Worm (Caenorhabditis elegans) whole organism, L3 larva: ENCODE results near the gene K06H7.7.

Source experiments
- R02D3.7 ChIP-seq: fragments of 150-350 bp; optimal IDR thresholded peaks from 2 replicates; lab custom pipeline; 2014; ENCODE audit warnings: missing biosample characterization, missing genetic modification characterization
- ZK546.5 ChIP-seq: sonication (generic microtip); optimal IDR thresholded peaks from 2 replicates; lab custom pipeline; 2017; ENCODE audit warnings: missing biosample characterization, missing genetic modification characterization
- ama-1 ChIP-seq: fragments of 150-350 bp; optimal IDR thresholded peaks from 2 replicates; lab custom pipeline; 2018
- ceh-16 ChIP-seq: sonication (generic microtip); optimal IDR thresholded peaks from 2 replicates; lab custom pipeline; 2017; ENCODE audit warnings: missing biosample characterization, missing genetic modification characterization
- ceh-28 ChIP-seq: fragments of 150-350 bp; optimal IDR thresholded peaks from 2 replicates; lab custom pipeline; 2014; ENCODE audit warnings: missing biosample characterization, missing genetic modification reagents, missing genetic modification characterization
- ceh-82 ChIP-seq: fragments of 150-350 bp; optimal IDR thresholded peaks from 2 replicates; lab custom pipeline; 2014; ENCODE audit warnings: missing biosample characterization, missing genetic modification characterization
- ceh-9 ChIP-seq: sonication (generic microtip); optimal IDR thresholded peaks from 2 replicates; lab custom pipeline; 2018; ENCODE audit warnings: missing biosample characterization, missing genetic modification characterization
- egl-27 ChIP-seq: sonication (generic microtip); optimal IDR thresholded peaks from 4 replicates; lab custom pipeline; 2017; ENCODE audit warnings: missing biosample characterization, missing genetic modification reagents, missing genetic modification characterization
- egl-5 ChIP-seq: fragments of 150-350 bp; optimal IDR thresholded peaks from 2 replicates; lab custom pipeline; 2017; ENCODE audit warnings: missing biosample characterization, missing genetic modification reagents, missing genetic modification characterization, inconsistent platforms
- elt-1 ChIP-seq: fragments of 150-350 bp; optimal IDR thresholded peaks from 2 replicates; lab custom pipeline; 2014; ENCODE audit warnings: missing biosample characterization, missing genetic modification characterization
- elt-2 ChIP-seq: sonication (generic microtip); optimal IDR thresholded peaks from 2 replicates; lab custom pipeline; 2016; ENCODE audit warnings: missing genetic modification reagents, mild to moderate bottlenecking, missing genetic modification characterization, missing compliant biosample characterization
- elt-3 ChIP-seq, 3 experiments: fragments of 150-350 bp in 1 of 3; sonication (generic microtip) in 2 of 3; optimal IDR thresholded peaks; 2 replicates in 2 of 3; 4 replicates in 1 of 3; lab custom pipeline; 2014 to 2017; ENCODE audit warnings: missing biosample characterization in 3 of 3, missing genetic modification characterization in 3 of 3
- eor-1 ChIP-seq, 2 experiments: fragments of 150-350 bp; optimal IDR thresholded peaks; 2 replicates each; lab custom pipeline; 2014 to 2018; ENCODE audit warnings: missing biosample characterization in 2 of 2, missing genetic modification characterization in 2 of 2
- fkh-10 ChIP-seq: sonication (generic microtip); optimal IDR thresholded peaks from 2 replicates; lab custom pipeline; 2017; ENCODE audit warnings: missing biosample characterization, missing genetic modification reagents, missing genetic modification characterization
- fkh-2 ChIP-seq: fragments of 150-350 bp; optimal IDR thresholded peaks from 2 replicates; lab custom pipeline; 2014; ENCODE audit warnings: missing biosample characterization, missing genetic modification reagents, missing genetic modification characterization
- fos-1 ChIP-seq: fragments of 150-350 bp; optimal IDR thresholded peaks from 2 replicates; lab custom pipeline; 2014; ENCODE audit warnings: missing biosample characterization, missing genetic modification characterization
- hmg-11 ChIP-seq: sonication (generic microtip); optimal IDR thresholded peaks from 2 replicates; lab custom pipeline; 2016; ENCODE audit warnings: missing genetic modification characterization, missing compliant biosample characterization
- jun-1 ChIP-seq: fragments of 150-350 bp; optimal IDR thresholded peaks from 2 replicates; lab custom pipeline; 2014; ENCODE audit warnings: missing biosample characterization, missing genetic modification reagents, missing genetic modification characterization
- lin-15B ChIP-seq: fragments of 150-350 bp; optimal IDR thresholded peaks from 2 replicates; lab custom pipeline; 2014; ENCODE audit warnings: missing biosample characterization, missing genetic modification characterization
- lin-39 ChIP-seq: fragments of 150-350 bp; optimal IDR thresholded peaks from 2 replicates; lab custom pipeline; 2018; ENCODE audit warnings: missing biosample characterization, missing genetic modification reagents, missing genetic modification characterization
- lsy-12 ChIP-seq: sonication (generic microtip); optimal IDR thresholded peaks from 2 replicates; lab custom pipeline; 2016; ENCODE audit warnings: mild to moderate bottlenecking, missing genetic modification characterization, missing compliant biosample characterization
- mdl-1 ChIP-seq: fragments of 150-350 bp; optimal IDR thresholded peaks from 2 replicates; lab custom pipeline; 2014; ENCODE audit warnings: missing biosample characterization, missing genetic modification characterization
- mml-1 ChIP-seq: fragments of 150-350 bp; sonication (generic microtip); optimal IDR thresholded peaks from 3 replicates; lab custom pipeline; 2014; ENCODE audit warnings: missing biosample characterization, missing genetic modification characterization
- nfya-1 ChIP-seq: sonication (generic microtip); optimal IDR thresholded peaks from 2 replicates; lab custom pipeline; 2017; ENCODE audit warnings: missing genetic modification characterization, mild to moderate bottlenecking, missing compliant biosample characterization, antibody characterized with exemption, moderate library complexity; ENCODE audit not compliant: insufficient read depth
- nhr-11 ChIP-seq: fragments of 150-350 bp; optimal IDR thresholded peaks from 2 replicates; lab custom pipeline; 2014; ENCODE audit warnings: missing biosample characterization, missing genetic modification characterization
- nhr-12 ChIP-seq: fragments of 150-350 bp; optimal IDR thresholded peaks from 2 replicates; lab custom pipeline; 2014; ENCODE audit warnings: missing biosample characterization, missing genetic modification characterization
- nhr-23 ChIP-seq: fragments of 150-350 bp; optimal IDR thresholded peaks from 2 replicates; lab custom pipeline; 2014; ENCODE audit warnings: missing biosample characterization, missing genetic modification reagents, missing genetic modification characterization
- nhr-25 ChIP-seq: sonication (generic microtip); optimal IDR thresholded peaks from 2 replicates; lab custom pipeline; 2017; ENCODE audit warnings: missing biosample characterization, missing genetic modification characterization
- nhr-28 ChIP-seq: fragments of 150-350 bp; optimal IDR thresholded peaks from 2 replicates; lab custom pipeline; 2014; ENCODE audit warnings: missing biosample characterization, missing genetic modification characterization
- nhr-43 ChIP-seq: sonication (generic microtip); optimal IDR thresholded peaks from 2 replicates; lab custom pipeline; 2016; ENCODE audit warnings: mild to moderate bottlenecking, missing genetic modification characterization, missing compliant biosample characterization; ENCODE audit not compliant: poor library complexity, severe bottlenecking
- nhr-67 ChIP-seq: fragments of 150-350 bp; optimal IDR thresholded peaks from 2 replicates; lab custom pipeline; 2014; ENCODE audit warnings: missing biosample characterization, missing genetic modification characterization
- nhr-76 ChIP-seq: fragments of 150-350 bp; sonication (generic microtip); optimal IDR thresholded peaks from 5 replicates; lab custom pipeline; 2014; ENCODE audit warnings: missing biosample characterization, missing genetic modification characterization
- nhr-77 ChIP-seq: fragments of 150-350 bp; optimal IDR thresholded peaks from 2 replicates; lab custom pipeline; 2014; ENCODE audit warnings: missing biosample characterization, missing genetic modification characterization
- pha-4 ChIP-seq: fragments of 150-350 bp; optimal IDR thresholded peaks from 2 replicates; lab custom pipeline; 2014; ENCODE audit warnings: missing biosample characterization, missing genetic modification reagents, missing genetic modification characterization
- skn-1 ChIP-seq: fragments of 150-350 bp; optimal IDR thresholded peaks from 2 replicates; lab custom pipeline; 2014; ENCODE audit warnings: missing biosample characterization, missing genetic modification characterization
- snpc-4 ChIP-seq: fragments of 150-350 bp; optimal IDR thresholded peaks from 2 replicates; lab custom pipeline; 2014; ENCODE audit warnings: missing biosample characterization, missing genetic modification characterization
- tbx-2 ChIP-seq: sonication (generic microtip); optimal IDR thresholded peaks from 2 replicates; lab custom pipeline; 2016; ENCODE audit warnings: mild to moderate bottlenecking, missing genetic modification characterization, missing compliant biosample characterization
- unc-39 ChIP-seq: sonication (generic microtip); optimal IDR thresholded peaks from 4 replicates; lab custom pipeline; 2017; ENCODE audit warnings: missing biosample characterization, missing genetic modification characterization
- ztf-11 ChIP-seq: fragments of 150-350 bp; optimal IDR thresholded peaks from 2 replicates; lab custom pipeline; 2014; ENCODE audit warnings: missing biosample characterization, missing genetic modification characterization
- ztf-4 ChIP-seq: fragments of 150-350 bp; optimal IDR thresholded peaks from 2 replicates; lab custom pipeline; 2014; ENCODE audit warnings: missing biosample characterization, missing genetic modification characterization

K06H7.7 gene

DNA sequence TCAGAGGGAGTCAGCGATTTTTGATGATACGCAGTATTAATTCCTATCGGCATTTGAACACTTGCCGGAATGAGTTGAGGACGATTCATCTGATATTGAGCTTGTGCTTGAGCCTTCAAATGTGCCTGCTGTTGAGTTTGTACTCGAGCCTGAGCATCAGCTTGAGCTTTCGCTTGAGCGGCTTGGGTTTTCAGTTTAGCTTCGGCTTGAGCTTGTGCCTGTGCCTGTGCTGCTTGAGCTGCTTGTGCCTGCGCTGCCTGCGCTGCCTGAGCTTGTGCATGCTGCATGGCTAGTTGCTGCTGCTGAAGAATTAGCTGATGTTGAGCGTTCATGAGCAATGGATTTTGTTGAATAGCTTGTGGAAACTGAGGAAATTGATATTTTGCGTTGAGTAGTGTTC is 30.6 kb upstream of the K06H7.7 start:
- TF ChIP-seq nhr-12 (tag; lab: Kevin White, UChicago) (no peak), fkh-2 (tag; lab: Kevin White, UChicago) (no peak), hmg-11 (tag; lab: Kevin White, UChicago) (no peak)

DNA sequence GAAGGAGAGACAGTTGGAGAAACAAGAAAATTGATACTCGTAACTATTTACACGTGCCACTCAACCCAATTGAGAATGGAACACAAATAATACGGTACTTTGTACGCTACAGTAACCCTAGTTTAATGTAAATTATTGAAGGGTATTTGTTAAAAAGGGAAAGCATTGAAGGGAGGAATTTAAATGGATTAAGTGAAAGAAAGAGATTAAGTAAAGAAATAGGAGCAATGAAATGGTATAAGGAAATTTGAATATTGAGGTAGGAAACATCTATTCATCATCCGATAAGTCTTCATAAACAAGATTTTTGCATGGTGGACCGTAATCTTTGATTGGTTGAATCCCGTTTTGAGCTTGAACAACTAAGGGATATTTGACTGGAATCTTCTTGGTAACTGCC is 26.1 kb upstream of the K06H7.7 start:
- TF ChIP-seq nhr-43 (tag; lab: Kevin White, UChicago) (peak; percentile 36), nhr-11 (no peak)

DNA sequence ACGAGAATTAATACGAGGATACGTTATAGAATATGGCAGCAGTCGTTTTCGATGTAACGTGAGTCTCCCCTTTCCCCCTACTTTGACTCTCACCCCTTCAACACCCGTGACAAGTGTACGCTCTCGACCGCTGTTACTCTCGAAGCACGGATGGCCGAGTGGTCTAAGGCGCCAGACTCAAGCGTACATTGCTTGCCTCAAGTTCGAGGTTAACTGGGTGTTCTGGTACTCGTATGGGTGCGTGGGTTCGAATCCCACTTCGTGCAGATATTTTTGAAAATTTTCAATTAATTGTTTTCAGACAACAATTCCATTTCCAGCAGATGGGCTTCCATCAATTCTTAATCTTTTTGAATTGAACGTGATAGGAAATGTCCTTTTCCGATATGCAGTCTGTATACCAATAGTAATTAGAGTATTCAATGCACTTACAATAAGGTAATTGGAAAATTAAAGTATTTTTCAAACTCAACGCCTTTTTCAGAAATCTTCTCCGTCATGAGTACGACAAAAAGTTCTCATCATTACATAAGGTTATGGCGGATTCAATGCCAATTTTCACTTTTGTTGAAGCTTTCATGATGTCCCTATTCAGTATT is 24.3 kb upstream of the K06H7.7 start:
- peak; percentile 68 for TF ChIP-seq ama-1 (lab: Kevin White, UChicago)
- TF ChIP-seq ztf-11 (tag; lab: Kevin White, UChicago): no peak
- no peak for TF ChIP-seq R02D3.7 (tag; lab: Kevin White, UChicago)
- TF ChIP-seq elt-2: peak; percentile 35
- peak; percentile 36 for TF ChIP-seq lin-15B (tag; lab: Kevin White, UChicago)
- peak; percentile 78 for TF ChIP-seq hmg-11 (tag; lab: Kevin White, UChicago)
- peak; percentile 74 for TF ChIP-seq pha-4 (tag; lab: Kevin White, UChicago)
- peak; percentile 80 for TF ChIP-seq lin-39 (tag; lab: Kevin White, UChicago)
- TF ChIP-seq nhr-23 (tag; lab: Kevin White, UChicago): peak; percentile 29
- peak; percentile 69 for TF ChIP-seq nfya-1
- TF ChIP-seq mdl-1: no peak
- TF ChIP-seq ztf-4 (tag; lab: Kevin White, UChicago): peak; percentile 52
- peak; percentile 66 for TF ChIP-seq lsy-12 (tag; lab: Kevin White, UChicago)
- peak; percentile 8 for TF ChIP-seq skn-1
- peak; percentile 74 for TF ChIP-seq egl-27 (tag; lab: Kevin White, UChicago)
- peak; percentile 64 for TF ChIP-seq jun-1 (tag; lab: Kevin White, UChicago)
- TF ChIP-seq nhr-25 (tag; lab: Kevin White, UChicago): peak; percentile 17
- peak; percentile 23 for TF ChIP-seq snpc-4 (tag; lab: Kevin White, UChicago)
- no peak for TF ChIP-seq elt-3 (tag; optimal IDR thresholded peaks at IDR 0.05; lab: Kevin White, UChicago)
- peak; percentile 87 for TF ChIP-seq nhr-43 (tag; lab: Kevin White, UChicago)
- TF ChIP-seq ceh-9: no peak
- TF ChIP-seq egl-5: peak; percentile 33
- TF ChIP-seq, all 47 proteins: peak for 17

DNA sequence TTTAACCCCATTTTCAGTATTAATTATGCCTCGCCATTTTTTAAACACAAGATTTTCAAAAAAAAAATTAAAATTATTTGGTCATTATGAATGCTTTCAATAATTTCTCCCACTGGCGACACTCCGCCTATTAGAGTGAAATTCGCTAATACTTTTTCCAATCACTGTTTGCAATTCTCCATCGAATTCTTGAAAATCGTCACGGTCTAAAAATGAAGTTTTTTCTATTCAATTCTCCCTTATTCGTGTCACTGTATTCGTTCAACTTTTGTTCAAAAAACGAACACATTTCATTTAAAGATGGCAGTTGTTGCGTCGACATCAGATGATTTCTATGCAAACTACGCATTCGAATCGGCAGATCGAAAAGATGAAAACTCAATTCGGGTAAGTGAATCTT is 23.2 kb upstream of the K06H7.7 start, which contains the start of gene C14B9.3:
TSS of gene C14B9.3 (plus strand) at position 301 of the 400 bp plus-strand sequence.
- no peak for TF ChIP-seq nhr-12 (tag; lab: Kevin White, UChicago)
- TF ChIP-seq nhr-76: no peak
- TF ChIP-seq snpc-4 (tag; lab: Kevin White, UChicago): no peak
- no peak for TF ChIP-seq eor-1 (tag; optimal IDR thresholded peaks at IDR 0.05; lab: Kevin White, UChicago)
- TF ChIP-seq ceh-9: no peak
- TF ChIP-seq nhr-11: no peak
- TF ChIP-seq ceh-16 (tag; lab: Kevin White, UChicago): no peak
- TF ChIP-seq elt-3 (tag; optimal IDR thresholded peaks at IDR 0.05; lab: Kevin White, UChicago): no peak
- no peak for TF ChIP-seq mdl-1
- no peak for TF ChIP-seq unc-39 (tag; lab: Kevin White, UChicago)
- no peak for TF ChIP-seq lin-39 (tag; lab: Kevin White, UChicago)
- no peak for TF ChIP-seq nhr-28 (tag; lab: Kevin White, UChicago)
- no peak for TF ChIP-seq egl-27 (tag; lab: Kevin White, UChicago)
- no peak for TF ChIP-seq ama-1 (lab: Kevin White, UChicago)
- TF ChIP-seq tbx-2 (tag; lab: Kevin White, UChicago): no peak
- no peak for TF ChIP-seq nhr-43 (tag; lab: Kevin White, UChicago)
- TF ChIP-seq nfya-1: no peak
- TF ChIP-seq elt-1 (tag; lab: Kevin White, UChicago): no peak
- TF ChIP-seq nhr-67 (tag; lab: Kevin White, UChicago): no peak
- TF ChIP-seq nhr-23 (tag; lab: Kevin White, UChicago): no peak
- TF ChIP-seq, all 47 proteins: peak for 0

DNA sequence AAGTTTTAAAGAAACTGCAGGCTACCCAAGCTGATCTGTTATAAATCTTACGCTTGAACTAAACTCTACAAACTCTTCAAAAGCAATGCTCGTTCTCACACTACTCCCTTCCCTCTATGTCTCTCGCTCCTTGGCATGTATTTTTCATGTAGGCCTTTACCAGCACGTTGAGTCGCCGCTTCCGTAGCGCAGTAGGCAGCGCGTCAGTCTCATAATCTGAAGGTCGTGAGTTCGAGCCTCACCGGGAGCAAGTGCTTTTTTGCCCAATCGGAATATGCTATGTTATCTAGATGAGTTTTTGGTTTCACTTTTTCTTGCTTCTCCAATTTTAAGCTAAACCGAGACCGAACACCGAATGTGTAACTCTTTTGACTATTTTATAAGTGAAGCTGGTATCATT is 21.2 kb upstream of the K06H7.7 start:
- TF ChIP-seq pha-4 (tag; lab: Kevin White, UChicago) (peak; percentile 45), nhr-67 (tag; lab: Kevin White, UChicago) (no peak), nhr-77 (tag; lab: Kevin White, UChicago) (no peak), jun-1 (tag; lab: Kevin White, UChicago) (no peak), eor-1 (tag; optimal IDR thresholded peaks at IDR 0.05; lab: Kevin White, UChicago) (no peak), mml-1 (tag; lab: Kevin White, UChicago) (no peak), nhr-25 (tag; lab: Kevin White, UChicago) (no peak), ZK546.5 (tag; lab: Kevin White, UChicago) (no peak), ceh-28 (no peak), egl-27 (tag; lab: Kevin White, UChicago) (no peak), fkh-2 (tag; lab: Kevin White, UChicago) (no peak), elt-2 (peak; percentile 28), ceh-82 (tag; lab: Kevin White, UChicago) (no peak), hmg-11 (tag; lab: Kevin White, UChicago) (peak; percentile 70), egl-5 (no peak), fkh-10 (GFP tag; lab: Kevin White, UChicago) (no peak), fos-1 (tag; lab: Kevin White, UChicago) (no peak), ztf-4 (tag; lab: Kevin White, UChicago) (no peak), nfya-1 (peak; percentile 66), lin-39 (tag; lab: Kevin White, UChicago) (peak; percentile 75)
